Worm (Caenorhabditis elegans): ENCODE results near the gene itsn-1.
"Not testable (repeated sequence)": the region's sequence is repeated elsewhere in the genome, so short reads cannot be mapped to it uniquely, and the experiment has no call there.

Gene itsn-1

DNA sequence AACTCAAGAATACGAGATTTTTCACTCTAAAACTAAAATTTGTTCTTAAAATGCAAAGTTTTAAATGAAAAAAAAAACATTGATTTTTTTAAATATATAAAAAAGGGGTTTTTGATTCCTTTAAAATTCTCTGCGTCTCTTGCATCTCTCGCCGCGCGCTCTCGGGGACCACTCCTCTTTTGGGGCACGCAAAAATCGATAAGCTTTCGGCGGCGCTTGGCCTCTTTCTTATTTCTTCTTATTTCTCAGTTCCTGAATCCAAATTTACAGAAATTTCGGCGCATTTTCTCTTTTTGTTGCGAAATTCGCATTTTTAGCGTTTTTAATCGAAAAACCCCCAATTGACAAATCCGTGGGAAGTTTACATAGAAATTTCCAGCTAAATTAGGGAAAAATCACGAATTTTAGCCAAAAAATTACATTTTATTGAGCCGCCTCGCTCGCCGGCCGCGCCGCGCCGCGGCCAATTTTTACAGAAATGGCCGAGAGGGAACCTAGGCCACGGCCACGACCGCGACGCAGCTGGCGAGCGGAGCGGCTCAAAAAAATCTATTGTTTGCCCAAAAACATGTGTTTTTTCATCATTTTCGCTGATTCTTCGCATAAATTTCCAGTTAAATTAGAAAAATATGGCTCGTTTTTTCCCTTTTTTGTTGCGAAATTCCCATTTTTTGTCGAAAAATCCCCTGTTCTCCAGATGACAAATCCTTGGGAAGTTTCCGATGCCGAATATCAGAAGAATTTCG is at the start of gene itsn-1:
itsn-1 (plus strand) TSS at position 696 of the 746 bp plus-strand sequence.
- no peak for TF ChIP-seq fax-1 (tag; optimal IDR thresholded peaks at IDR 0.05)
- TF ChIP-seq ceh-48 (tag; optimal IDR thresholded peaks at IDR 0.05): peak; percentile 93
- TF ChIP-seq mec-3 (tag; optimal IDR thresholded peaks at IDR 0.05; ENCODE audit: borderline replicate concordance): no peak
- no peak for TF ChIP-seq Y22D7AL.16 (tag; optimal IDR thresholded peaks at IDR 0.05)
- no peak for TF ChIP-seq pha-2 (tag; optimal IDR thresholded peaks at IDR 0.05)
- no peak for TF ChIP-seq elt-2 (tag; optimal IDR thresholded peaks at IDR 0.05)
- TF ChIP-seq ceh-18 (tag; optimal IDR thresholded peaks at IDR 0.05): no peak
- no peak for TF ChIP-seq ceh-34 (tag; optimal IDR thresholded peaks at IDR 0.05)

DNA sequence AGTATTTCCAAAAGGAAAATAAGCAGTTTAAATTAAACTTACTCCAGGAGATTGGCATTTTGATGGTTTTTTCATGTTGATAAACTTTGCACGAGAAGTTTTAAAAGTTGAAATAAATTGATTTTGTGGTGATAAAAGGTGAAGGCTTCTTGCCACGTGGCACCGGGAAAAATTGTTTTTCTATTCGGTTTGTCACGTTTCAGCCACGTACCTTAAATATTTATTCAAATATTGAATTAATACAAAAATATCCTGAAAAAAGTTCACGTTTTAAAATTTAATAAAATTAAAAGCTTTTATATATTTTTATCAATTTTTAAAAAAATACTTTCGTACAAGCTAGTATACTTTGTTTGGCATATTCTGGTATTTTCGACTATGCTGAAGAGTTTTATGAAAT is 48.7 kb upstream of the itsn-1 start, which contains the start of gene Y116A8C.24:
Y116A8C.24 (minus strand) TSS at position 101 of the 400 bp plus-strand sequence.
- not testable (repeated sequence) for TF ChIP-seq sox-4, hlh-15, odd-2 (tag; optimal IDR thresholded peaks at IDR 0.05)

DNA sequence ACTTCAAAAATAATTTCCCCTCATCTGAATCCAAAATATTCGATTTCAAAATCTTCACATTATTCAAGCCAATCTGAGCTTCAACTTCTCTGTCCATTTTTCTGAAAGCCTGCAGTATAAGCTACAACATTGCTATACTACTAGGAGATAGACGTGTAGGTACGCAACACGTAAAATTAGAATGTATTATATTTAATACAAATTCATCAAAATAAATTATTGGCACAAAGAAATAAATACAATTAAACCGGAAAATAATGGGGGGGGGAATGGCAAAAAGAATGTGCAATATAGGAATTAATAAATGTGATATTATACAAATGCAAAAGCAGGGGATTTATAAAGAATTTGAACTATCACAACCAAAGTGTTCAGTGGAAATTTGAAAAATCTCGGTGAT is 40.8 kb upstream of the itsn-1 start, which contains the start of gene Y116A8C.25:
Y116A8C.25 (minus strand) TSS at position 101 of the 400 bp plus-strand sequence.
- no peak for TF ChIP-seq pag-3 (tag; optimal IDR thresholded peaks at IDR 0.05; ENCODE audit: borderline replicate concordance)
- no peak for TF ChIP-seq sdc-2 (tag; optimal IDR thresholded peaks at IDR 0.05)
- no peak for TF ChIP-seq lin-11 (tag; optimal IDR thresholded peaks at IDR 0.05)
- TF ChIP-seq pha-4 (tag; optimal IDR thresholded peaks at IDR 0.05): no peak
- no peak for TF ChIP-seq ahr-1 (tag; optimal IDR thresholded peaks at IDR 0.05)
- no peak for TF ChIP-seq hlh-13 (GFP tag; optimal IDR thresholded peaks at IDR 0.05)
- no peak for TF ChIP-seq che-1 (tag; optimal IDR thresholded peaks at IDR 0.05)
- no peak for TF ChIP-seq ceh-22 (tag; optimal IDR thresholded peaks at IDR 0.05)
- TF ChIP-seq T23F11.4 (GFP tag; optimal IDR thresholded peaks at IDR 0.05): no peak
- no peak for TF ChIP-seq ceh-24 (tag; optimal IDR thresholded peaks at IDR 0.05)
- no peak for TF ChIP-seq pros-1 (tag; optimal IDR thresholded peaks at IDR 0.05)
- no peak for TF ChIP-seq ceh-31 (tag; optimal IDR thresholded peaks at IDR 0.05)
- no peak for TF ChIP-seq Y22D7AL.16 (tag; optimal IDR thresholded peaks at IDR 0.05)
- TF ChIP-seq unc-86 (tag; optimal IDR thresholded peaks at IDR 0.05): no peak
- TF ChIP-seq sox-4 (tag; optimal IDR thresholded peaks at IDR 0.05): no peak
- TF ChIP-seq lim-6 (tag; optimal IDR thresholded peaks at IDR 0.05): no peak

DNA sequence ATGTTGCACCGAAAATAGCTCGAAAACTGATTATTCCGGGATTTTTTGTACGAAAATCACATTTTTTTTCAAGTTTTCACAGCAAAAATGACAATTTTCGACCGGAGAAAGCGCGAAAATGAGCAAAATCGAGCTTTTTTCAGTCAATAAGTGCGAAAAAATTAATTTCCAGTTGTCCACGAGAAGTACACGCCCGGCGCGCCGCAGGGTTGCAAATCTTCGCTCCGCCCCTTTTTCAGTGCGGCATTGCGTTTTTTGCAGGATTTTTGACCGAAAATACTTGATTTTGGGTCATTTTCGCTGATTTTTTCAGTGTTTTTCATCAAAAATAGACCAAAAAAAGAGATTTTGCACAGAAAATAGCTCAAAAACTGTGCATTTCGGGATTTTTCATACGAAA is 35.2 kb upstream of the itsn-1 start:
- TF ChIP-seq nhr-11 (tag; optimal IDR thresholded peaks at IDR 0.05): no peak
- TF ChIP-seq rnt-1 (tag; optimal IDR thresholded peaks at IDR 0.05): no peak
- TF ChIP-seq hlh-15 (tag; optimal IDR thresholded peaks at IDR 0.05): no peak
- no peak for TF ChIP-seq elt-4 (tag; optimal IDR thresholded peaks at IDR 0.05)
- no peak for TF ChIP-seq tbx-7 (tag; optimal IDR thresholded peaks at IDR 0.05)
- TF ChIP-seq pax-1 (tag; optimal IDR thresholded peaks at IDR 0.05): no peak
- no peak for TF ChIP-seq syd-9 (tag; optimal IDR thresholded peaks at IDR 0.05)
- TF ChIP-seq hlh-6 (tag; optimal IDR thresholded peaks at IDR 0.05): no peak
- TF ChIP-seq Y22D7AL.16 (tag; optimal IDR thresholded peaks at IDR 0.05): no peak
- TF ChIP-seq ceh-14 (tag; optimal IDR thresholded peaks at IDR 0.05): no peak
- TF ChIP-seq ceh-2 (tag; optimal IDR thresholded peaks at IDR 0.05): no peak
- no peak for TF ChIP-seq ahr-1 (tag; optimal IDR thresholded peaks at IDR 0.05)
- TF ChIP-seq ceh-24 (tag; optimal IDR thresholded peaks at IDR 0.05): no peak
- TF ChIP-seq ztf-16 (tag; optimal IDR thresholded peaks at IDR 0.05): no peak
- no peak for TF ChIP-seq C08G9.2 (tag; optimal IDR thresholded peaks at IDR 0.05)
- no peak for TF ChIP-seq ama-1 (optimal IDR thresholded peaks at IDR 0.05)
- TF ChIP-seq K02D7.2 (tag; optimal IDR thresholded peaks at IDR 0.05): no peak
